Fruit fly (Drosophila melanogaster): ENCODE results near the gene Vha100-5.

dm6 chr2L:11740595-11740994 is 1.8 kb downstream of the Vha100-5 start:
- TF ChIP-seq Myc (optimal IDR thresholded peaks at IDR 0.05) (no peak), insv (optimal IDR thresholded peaks at IDR 0.05) (no peak), Sin3A (optimal IDR thresholded peaks at IDR 0.05) (no peak), psq (optimal IDR thresholded peaks at IDR 0.05) (no peak), h (optimal IDR thresholded peaks at IDR 0.05) (no peak), ttk (optimal IDR thresholded peaks at IDR 0.05) (no peak)

All from Kc167 (cell line).